Fruit fly (Drosophila melanogaster) whole organism, embryonic: Measurements from ENCODE around the gene Fie.

Experiments used
- Abd-B ChIP-seq: fragments of 200-800 bp; sonication (Bioruptor generic); optimal IDR thresholded peaks from 2 replicates; lab custom pipeline; 2018; ENCODE audit warnings: missing biosample characterization, mild to moderate bottlenecking, missing genetic modification characterization, moderate library complexity
- Adf1 ChIP-seq: fragments of 200-800 bp; sonication (Bioruptor generic); IDR thresholded peaks from 2 replicates; pipeline ENCODE4 v1.3.6; 2022; ENCODE audit warnings: missing biosample characterization, missing genetic modification characterization
- Atf-2 ChIP-seq: fragments of 200-800 bp; sonication (Bioruptor generic); optimal IDR thresholded peaks from 2 replicates; lab custom pipeline; 2016; ENCODE audit warnings: missing biosample characterization, missing genetic modification characterization
- CG11560 ChIP-seq: fragments of 200-800 bp; sonication (Bioruptor generic); IDR thresholded peaks from 3 replicates; pipeline ENCODE4 v1.3.6; 2022; ENCODE audit warnings: missing biosample characterization, missing genetic modification characterization
- CG12659 ChIP-seq: fragments of 200-800 bp; sonication (Bioruptor generic); optimal IDR thresholded peaks from 3 replicates; lab custom pipeline; 2017; ENCODE audit warnings: mild to moderate bottlenecking, missing biosample characterization, missing genetic modification reagents, missing genetic modification characterization
- CG13123 ChIP-seq: fragments of 200-800 bp; sonication (Bioruptor generic); optimal IDR thresholded peaks from 2 replicates; lab custom pipeline; 2016; ENCODE audit warnings: missing biosample characterization, missing genetic modification characterization
- CG13296 ChIP-seq: fragments of 200-800 bp; sonication (Bioruptor generic); optimal IDR thresholded peaks from 3 replicates; lab custom pipeline; 2018; ENCODE audit warnings: missing biosample characterization, mild to moderate bottlenecking, missing genetic modification characterization
- CG13624 ChIP-seq: fragments of 200-800 bp; sonication (Bioruptor generic); optimal IDR thresholded peaks from 2 replicates; lab custom pipeline; 2016; ENCODE audit warnings: missing biosample characterization, missing genetic modification characterization
- CG15514 ChIP-seq: fragments of 200-800 bp; sonication (Bioruptor generic); optimal IDR thresholded peaks from 3 replicates; lab custom pipeline; 2017; ENCODE audit warnings: missing biosample characterization, missing genetic modification characterization, mild to moderate bottlenecking, moderate library complexity, missing genetic modification reagents
- CG15601 ChIP-seq: fragments of 200-800 bp; sonication (Bioruptor generic); optimal IDR thresholded peaks from 3 replicates; lab custom pipeline; 2019; ENCODE audit warnings: missing biosample characterization, mild to moderate bottlenecking, missing genetic modification characterization, moderate library complexity
- CG16815 ChIP-seq: fragments of 200-800 bp; sonication (Bioruptor generic); optimal IDR thresholded peaks from 3 replicates; lab custom pipeline; 2017; ENCODE audit warnings: missing biosample characterization, mild to moderate bottlenecking, missing genetic modification characterization
- CG18599 ChIP-seq: fragments of 200-800 bp; sonication (Bioruptor generic); optimal IDR thresholded peaks from 3 replicates; lab custom pipeline; 2017; ENCODE audit warnings: missing biosample characterization, missing genetic modification characterization, mild to moderate bottlenecking, moderate library complexity, missing genetic modification reagents
- CG42726 ChIP-seq: fragments of 200-800 bp; sonication (Bioruptor generic); IDR thresholded peaks from 2 replicates; pipeline ENCODE4 v1.3.6; 2022; ENCODE audit warnings: missing biosample characterization, missing genetic modification characterization; ENCODE audit not compliant: partially characterized antibody
- CG6254 ChIP-seq: fragments of 200-800 bp; sonication (Bioruptor generic); optimal IDR thresholded peaks from 3 replicates; lab custom pipeline; 2017; ENCODE audit warnings: mild to moderate bottlenecking, missing biosample characterization, missing genetic modification reagents, missing genetic modification characterization
- CG6654 ChIP-seq: fragments of 200-800 bp; sonication (Bioruptor generic); optimal IDR thresholded peaks from 2 replicates; lab custom pipeline; 2017; ENCODE audit warnings: missing biosample characterization, mild to moderate bottlenecking, missing genetic modification characterization
- CG7271 ChIP-seq: fragments of 200-800 bp; sonication (Bioruptor generic); optimal IDR thresholded peaks from 2 replicates; lab custom pipeline; 2018; ENCODE audit warnings: missing biosample characterization, mild to moderate bottlenecking, missing genetic modification characterization, moderate library complexity
- Dbx ChIP-seq: fragments of 200-800 bp; sonication (Bioruptor generic); IDR thresholded peaks from 3 replicates; pipeline ENCODE4 v1.3.6; 2022; ENCODE audit warnings: missing biosample characterization, missing genetic modification characterization
- Gug ChIP-seq: fragments of 200-800 bp; sonication (Bioruptor generic); IDR thresholded peaks from 4 replicates; pipeline ENCODE4 v1.3.6; 2022; ENCODE audit warnings: missing biosample characterization, missing genetic modification characterization
- H2.0 ChIP-seq: fragments of 200-800 bp; sonication (Bioruptor generic); IDR thresholded peaks from 2 replicates; pipeline ENCODE4 v1.3.6; 2022; ENCODE audit warnings: missing biosample characterization, missing genetic modification characterization
- Hr51 ChIP-seq, 2 experiments: fragments of 200-800 bp; sonication (Bioruptor generic); optimal IDR thresholded peaks; 2 replicates in 1 of 2; 3 replicates in 1 of 2; lab custom pipeline; 2016 to 2018; ENCODE audit warnings: missing biosample characterization in 2 of 2, missing genetic modification characterization in 2 of 2, mild to moderate bottlenecking in 1 of 2, moderate library complexity in 1 of 2
- Med ChIP-seq: fragments of 200-800 bp; sonication (Bioruptor generic); peaks from one replicate; lab custom pipeline; 2016; ENCODE audit warnings: missing biosample characterization, missing genetic modification characterization, mild to moderate bottlenecking, inconsistent platforms, moderate library complexity
- Meics ChIP-seq: fragments of 200-800 bp; sonication (Bioruptor generic); optimal IDR thresholded peaks from 2 replicates; lab custom pipeline; 2017; ENCODE audit warnings: missing biosample characterization, mild to moderate bottlenecking, missing genetic modification characterization
- Nf-YB ChIP-seq: fragments of 200-800 bp; sonication (Bioruptor generic); optimal IDR thresholded peaks from 3 replicates; lab custom pipeline; 2019; ENCODE audit warnings: missing biosample characterization, mild to moderate bottlenecking, missing genetic modification characterization, moderate library complexity
- Sox100B ChIP-seq: fragments of 200-800 bp; sonication (Bioruptor generic); optimal IDR thresholded peaks from 3 replicates; lab custom pipeline; 2018; ENCODE audit warnings: missing biosample characterization, mild to moderate bottlenecking, missing genetic modification characterization
- Sox102F ChIP-seq: fragments of 200-800 bp; sonication (Bioruptor generic); optimal IDR thresholded peaks from 2 replicates; lab custom pipeline; 2018; ENCODE audit warnings: missing biosample characterization, mild to moderate bottlenecking, missing genetic modification characterization, moderate library complexity
- Sry-δ ChIP-seq: fragments of 200-800 bp; sonication (Bioruptor generic); optimal IDR thresholded peaks from 2 replicates; lab custom pipeline; 2016; ENCODE audit warnings: missing biosample characterization, missing genetic modification characterization
- amos ChIP-seq: fragments of 200-800 bp; sonication (Bioruptor generic); IDR thresholded peaks from 2 replicates; pipeline ENCODE4 v1.3.6; 2022; ENCODE audit warnings: missing biosample characterization, missing genetic modification characterization; ENCODE audit not compliant: partially characterized antibody
- ato ChIP-seq: fragments of 200-800 bp; sonication (Bioruptor generic); IDR thresholded peaks from 2 replicates; pipeline ENCODE4 v1.3.6; 2022; ENCODE audit warnings: missing biosample characterization, missing genetic modification characterization; ENCODE audit not compliant: partially characterized antibody
- bcd ChIP-seq: fragments of 200-800 bp; sonication (Bioruptor generic); optimal IDR thresholded peaks from 2 replicates; lab custom pipeline; 2017; ENCODE audit warnings: missing biosample characterization, mild to moderate bottlenecking, missing genetic modification characterization
- caup ChIP-seq: fragments of 200-800 bp; sonication (Bioruptor generic); optimal IDR thresholded peaks from 3 replicates; lab custom pipeline; 2017; ENCODE audit warnings: missing biosample characterization, mild to moderate bottlenecking, missing genetic modification characterization, moderate library complexity; ENCODE audit not compliant: severe bottlenecking
- chn ChIP-seq: fragments of 200-800 bp; sonication (Bioruptor generic); optimal IDR thresholded peaks from 2 replicates; lab custom pipeline; 2016; ENCODE audit warnings: missing biosample characterization, missing genetic modification characterization
- ci ChIP-seq: fragments of 200-800 bp; sonication (Bioruptor generic); IDR thresholded peaks from 3 replicates; pipeline ENCODE4 v1.3.6; 2022; ENCODE audit warnings: missing biosample characterization, missing genetic modification characterization
- danr ChIP-seq: fragments of 200-800 bp; sonication (Bioruptor generic); IDR thresholded peaks from 2 replicates; pipeline ENCODE4 v1.3.6; 2022; ENCODE audit warnings: missing biosample characterization, missing genetic modification characterization
- exex ChIP-seq: fragments of 200-800 bp; sonication (Bioruptor generic); optimal IDR thresholded peaks from 4 replicates; lab custom pipeline; 2018; ENCODE audit warnings: missing biosample characterization, mild to moderate bottlenecking, missing genetic modification characterization, moderate library complexity
- fru ChIP-seq: fragments of >200 bp; optimal IDR thresholded peaks from 2 replicates; lab custom pipeline; 2017
- ftz-f1 ChIP-seq: fragments of 200-800 bp; sonication (Bioruptor generic); optimal IDR thresholded peaks from 2 replicates; lab custom pipeline; 2016; ENCODE audit warnings: missing biosample characterization, missing genetic modification characterization
- hth ChIP-seq: fragments of >200 bp; optimal IDR thresholded peaks from 2 replicates; lab custom pipeline; 2017; ENCODE audit warnings: inconsistent platforms
- inv ChIP-seq: fragments of 200-800 bp; sonication (Bioruptor generic); IDR thresholded peaks from 2 replicates; pipeline ENCODE4 v1.3.6; 2022; ENCODE audit warnings: missing biosample characterization, missing genetic modification characterization; ENCODE audit not compliant: partially characterized antibody
- jigr1 ChIP-seq: fragments of 200-800 bp; sonication (Bioruptor generic); IDR thresholded peaks from 3 replicates; pipeline ENCODE4 v1.3.6; 2022; ENCODE audit warnings: missing biosample characterization, missing genetic modification characterization
- jing ChIP-seq: fragments of 200-800 bp; sonication (Bioruptor generic); optimal IDR thresholded peaks from 2 replicates; lab custom pipeline; 2018; ENCODE audit warnings: missing biosample characterization, mild to moderate bottlenecking, missing genetic modification characterization
- mirr ChIP-seq: fragments of 200-800 bp; sonication (Bioruptor generic); optimal IDR thresholded peaks from 3 replicates; lab custom pipeline; 2018; ENCODE audit warnings: missing biosample characterization, mild to moderate bottlenecking, missing genetic modification characterization
- pfk ChIP-seq: fragments of 200-800 bp; sonication (Bioruptor generic); optimal IDR thresholded peaks from 2 replicates; lab custom pipeline; 2018; ENCODE audit warnings: missing biosample characterization, mild to moderate bottlenecking, missing genetic modification characterization, moderate library complexity
- ro ChIP-seq: fragments of 200-800 bp; sonication (Bioruptor generic); IDR thresholded peaks from 2 replicates; pipeline ENCODE4 v1.3.6; 2022; ENCODE audit warnings: missing biosample characterization, missing genetic modification characterization
- slou ChIP-seq: fragments of 200-800 bp; sonication (Bioruptor generic); optimal IDR thresholded peaks from 3 replicates; lab custom pipeline; 2016; ENCODE audit warnings: missing biosample characterization, missing genetic modification characterization
- slp2 ChIP-seq: fragments of 200-800 bp; sonication (Bioruptor generic); optimal IDR thresholded peaks from 2 replicates; lab custom pipeline; 2016; ENCODE audit warnings: missing biosample characterization, missing genetic modification characterization
- tna ChIP-seq: fragments of 200-800 bp; sonication (Bioruptor generic); IDR thresholded peaks from 2 replicates; pipeline ENCODE4 v1.3.6; 2022; ENCODE audit warnings: missing biosample characterization, missing genetic modification characterization; ENCODE audit not compliant: partially characterized antibody
- ttk ChIP-seq: fragments of 200-800 bp; sonication (Bioruptor generic); IDR thresholded peaks from 2 replicates; pipeline ENCODE4 v2.1.2; 2022; ENCODE audit warnings: missing biosample characterization, missing genetic modification characterization
- unc-4 ChIP-seq: fragments of 200-800 bp; sonication (Bioruptor generic); IDR thresholded peaks from 2 replicates; pipeline ENCODE4 v1.3.6; 2022; ENCODE audit warnings: missing biosample characterization, missing genetic modification characterization; ENCODE audit not compliant: partially characterized antibody
- zf30C ChIP-seq: fragments of 200-800 bp; sonication (Bioruptor generic); optimal IDR thresholded peaks from 3 replicates; lab custom pipeline; 2018; ENCODE audit warnings: missing biosample characterization, mild to moderate bottlenecking, missing genetic modification characterization

Gene Fie

DNA sequence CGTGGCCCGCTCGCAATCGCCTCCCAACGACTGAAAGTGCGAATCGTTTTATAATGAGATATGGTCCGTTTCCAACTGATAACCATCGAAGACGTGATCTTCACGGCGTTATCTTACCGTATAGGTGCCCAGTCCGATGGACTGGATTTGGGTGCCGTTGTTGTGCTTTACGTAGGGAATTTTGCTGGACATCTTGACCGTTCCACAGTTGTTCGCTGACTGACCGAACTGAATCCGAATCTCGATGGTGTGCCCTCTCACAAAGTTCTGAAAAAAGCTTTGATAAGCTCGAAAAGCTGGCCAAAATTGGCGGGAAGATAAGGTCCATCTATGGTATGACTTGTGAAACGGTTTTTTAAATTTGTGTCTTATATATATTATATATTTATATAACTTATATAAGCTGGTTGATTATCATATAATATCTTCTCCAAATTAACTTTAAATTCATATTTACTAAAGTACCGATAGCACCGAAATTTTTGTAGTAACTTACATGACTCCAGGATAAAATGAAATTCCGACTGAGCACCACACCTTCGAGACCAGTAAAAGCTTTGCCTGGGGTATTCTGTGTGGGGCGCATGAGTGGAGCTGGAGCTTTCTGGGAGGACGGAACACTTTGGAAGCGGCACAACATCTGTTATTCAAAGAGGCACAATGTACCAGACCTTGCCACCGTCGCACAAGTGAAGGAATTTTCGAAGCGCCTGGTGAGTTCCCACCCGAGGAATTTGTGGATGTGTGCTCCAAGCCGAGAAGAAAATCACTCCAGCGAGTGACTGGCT lies 50.1 kb downstream of the Fie start, which contains the start of the genes CG10863 and CG14982 (continued):
- TF ChIP-seq ato (GFP tag; lab: Robert Waterston, UW), result no peak
- no peak for TF ChIP-seq Hr51 (GFP tag; optimal IDR thresholded peaks at IDR 0.05; lab: Kevin White, UChicago)
- TF ChIP-seq Abd-B (GFP tag; lab: Kevin White, UChicago), result no peak
- peak; percentile 3 for TF ChIP-seq CG12659 (GFP tag; lab: Kevin White, UChicago)
- TF ChIP-seq slp2, result no peak
- no peak for TF ChIP-seq jing (GFP tag; lab: Kevin White, UChicago)
- TF ChIP-seq inv (GFP tag; lab: Robert Waterston, UW), result no peak
- TF ChIP-seq Gug (GFP tag; lab: Robert Waterston, UW), result no peak
- no peak for TF ChIP-seq jigr1 (GFP tag; lab: Robert Waterston, UW)
- no peak for TF ChIP-seq tna (GFP tag; lab: Robert Waterston, UW)
- no peak for TF ChIP-seq zf30C
- no peak for TF ChIP-seq bcd
- TF ChIP-seq CG6254 (GFP tag; lab: Kevin White, UChicago), result no peak
- TF ChIP-seq ci, result no peak
- TF ChIP-seq CG15514, result peak; percentile 60
- TF ChIP-seq Meics (GFP tag; lab: Kevin White, UChicago), result no peak
- TF ChIP-seq Nf-YB (GFP tag; lab: Kevin White, UChicago), result no peak
- peak; percentile 54; the same call in 1 of the 3 replicates for TF ChIP-seq Dbx (GFP tag; lab: Robert Waterston, UW)
- peak; percentile 7 for TF ChIP-seq CG13296
- TF ChIP-seq Sox100B (GFP tag; lab: Kevin White, UChicago), result no peak
- no peak for TF ChIP-seq CG6654 (GFP tag; lab: Kevin White, UChicago)
- no peak for TF ChIP-seq danr
- peak; percentile 84 for TF ChIP-seq exex
- TF ChIP-seq ro (GFP tag; lab: Robert Waterston, UW), result no peak
- peak; percentile 51 for TF ChIP-seq CG18599 (GFP tag; lab: Kevin White, UChicago)
- peak; percentile 83 for TF ChIP-seq Med (GFP tag; lab: Kevin White, UChicago)
- no peak for TF ChIP-seq H2.0 (GFP tag; lab: Robert Waterston, UW)
- TF ChIP-seq ttk, result no peak
- TF ChIP-seq hth (lab: Kevin White, UChicago), result no peak
- TF ChIP-seq ftz-f1 (GFP tag; lab: Kevin White, UChicago), result no peak
- no peak for TF ChIP-seq CG13123 (GFP tag; lab: Kevin White, UChicago)
- no peak for TF ChIP-seq unc-4
- no peak for TF ChIP-seq chn
- no peak for TF ChIP-seq CG15601
- no peak for TF ChIP-seq CG42726 (GFP tag; lab: Robert Waterston, UW)
- no peak for TF ChIP-seq CG7271 (tag; lab: Kevin White, UChicago)
- no peak for TF ChIP-seq Adf1 (GFP tag; lab: Robert Waterston, UW)
- no peak for TF ChIP-seq Atf-2 (GFP tag; lab: Kevin White, UChicago)
- TF ChIP-seq Sox102F (GFP tag; lab: Kevin White, UChicago), result no peak
- TF ChIP-seq mirr (GFP tag; lab: Kevin White, UChicago), result peak; percentile 29
- TF ChIP-seq amos (GFP tag; lab: Robert Waterston, UW), result peak; percentile 29; the same call in 1 of the 2 replicates
- TF ChIP-seq Sry-δ (GFP tag; lab: Kevin White, UChicago), result no peak
- no peak for TF ChIP-seq fru (lab: Kevin White, UChicago)
- TF ChIP-seq caup (GFP tag; lab: Kevin White, UChicago), result peak; percentile 9
- TF ChIP-seq slou (GFP tag; lab: Kevin White, UChicago), result no peak
- no peak for TF ChIP-seq CG11560 (tag; lab: Robert Waterston, UW)
- no peak for TF ChIP-seq CG16815 (GFP tag; lab: Kevin White, UChicago)
- TF ChIP-seq pfk, result peak; percentile 85
- TF ChIP-seq CG13624 (GFP tag; lab: Kevin White, UChicago), result no peak
